Fruit fly (Drosophila melanogaster) whole organism, embryonic: ENCODE results near the gene CkIIalpha-i3.

Experiments used
- Aef1 ChIP-seq: fragments of 200-800 bp; sonication (Bioruptor generic); IDR thresholded peaks from 3 replicates; pipeline ENCODE4 v1.3.6; 2022; ENCODE audit warnings: missing biosample characterization, missing genetic modification characterization
- Atf3 ChIP-seq: fragments of 200-800 bp; sonication (Bioruptor generic); optimal IDR thresholded peaks from 3 replicates; lab custom pipeline; 2016; ENCODE audit warnings: missing biosample characterization, missing genetic modification characterization
- C15 ChIP-seq: fragments of 200-800 bp; sonication (Bioruptor generic); IDR thresholded peaks from 3 replicates; pipeline ENCODE4 v1.3.6; 2022; ENCODE audit warnings: missing biosample characterization, missing genetic modification characterization
- CG10267 ChIP-seq: fragments of 200-800 bp; sonication (Bioruptor generic); optimal IDR thresholded peaks from 2 replicates; lab custom pipeline; 2018; ENCODE audit warnings: missing biosample characterization, mild to moderate bottlenecking, missing genetic modification characterization, moderate library complexity
- CG11093 ChIP-seq: fragments of 200-800 bp; sonication (Bioruptor generic); IDR thresholded peaks from 3 replicates; pipeline ENCODE4 v1.3.6; 2022; ENCODE audit warnings: missing biosample characterization, missing genetic modification characterization
- CG11696 ChIP-seq: fragments of 200-800 bp; sonication (Bioruptor generic); IDR thresholded peaks from 2 replicates; pipeline ENCODE4 v1.3.6; 2022; ENCODE audit warnings: missing biosample characterization, missing genetic modification characterization
- CG11723 ChIP-seq: fragments of 200-800 bp; sonication (Bioruptor generic); optimal IDR thresholded peaks from 2 replicates; lab custom pipeline; 2017; ENCODE audit warnings: missing biosample characterization, mild to moderate bottlenecking, missing genetic modification characterization
- CG12391 ChIP-seq: fragments of 200-800 bp; sonication (Bioruptor generic); optimal IDR thresholded peaks from 3 replicates; lab custom pipeline; 2018; ENCODE audit warnings: missing biosample characterization, mild to moderate bottlenecking, missing genetic modification characterization, moderate library complexity
- CG13287 ChIP-seq: fragments of 200-800 bp; sonication (Bioruptor generic); IDR thresholded peaks from 2 replicates; pipeline ENCODE4 v1.3.6; 2022; ENCODE audit warnings: missing biosample characterization, missing genetic modification characterization; ENCODE audit not compliant: partially characterized antibody
- CG13894 ChIP-seq: fragments of 200-800 bp; sonication (Bioruptor generic); optimal IDR thresholded peaks from 3 replicates; lab custom pipeline; 2018; ENCODE audit warnings: missing biosample characterization, mild to moderate bottlenecking, missing genetic modification characterization, moderate library complexity
- CG14710 ChIP-seq: fragments of 200-800 bp; sonication (Bioruptor generic); optimal IDR thresholded peaks from 3 replicates; lab custom pipeline; 2019; ENCODE audit warnings: missing biosample characterization, mild to moderate bottlenecking, missing genetic modification characterization, moderate library complexity
- CG17361 ChIP-seq: fragments of 200-800 bp; sonication (Bioruptor generic); IDR thresholded peaks from 3 replicates; pipeline ENCODE4 v1.3.6; 2022; ENCODE audit warnings: missing biosample characterization, missing genetic modification characterization
- CG17829 ChIP-seq: fragments of 200-800 bp; optimal IDR thresholded peaks from 2 replicates; lab custom pipeline; 2019; ENCODE audit warnings: missing biosample characterization, mild to moderate bottlenecking, missing genetic modification characterization, moderate library complexity
- CG18262 ChIP-seq: fragments of 200-800 bp; optimal IDR thresholded peaks from 3 replicates; lab custom pipeline; 2019; ENCODE audit warnings: missing biosample characterization, mild to moderate bottlenecking, missing genetic modification characterization, moderate library complexity
- CG2116 ChIP-seq: fragments of 200-800 bp; sonication (Bioruptor generic); optimal IDR thresholded peaks from 3 replicates; lab custom pipeline; 2018; ENCODE audit warnings: missing biosample characterization, mild to moderate bottlenecking, missing genetic modification characterization
- CG30403 ChIP-seq: fragments of 200-800 bp; sonication (Bioruptor generic); optimal IDR thresholded peaks from 3 replicates; lab custom pipeline; 2016; ENCODE audit warnings: missing biosample characterization, missing genetic modification characterization
- CG3407 ChIP-seq: fragments of 200-800 bp; sonication (Bioruptor generic); optimal IDR thresholded peaks from 2 replicates; lab custom pipeline; 2018; ENCODE audit warnings: missing biosample characterization, mild to moderate bottlenecking, missing genetic modification characterization
- CG4360 ChIP-seq: fragments of 200-800 bp; sonication (Bioruptor generic); IDR thresholded peaks from 2 replicates; pipeline ENCODE4 v1.3.6; 2022; ENCODE audit warnings: missing biosample characterization, missing genetic modification characterization
- CG6791 ChIP-seq: fragments of 200-800 bp; sonication (Bioruptor generic); IDR thresholded peaks from 3 replicates; pipeline ENCODE4 v1.3.6; 2022; ENCODE audit warnings: missing biosample characterization, missing genetic modification characterization; ENCODE audit not compliant: partially characterized antibody
- CG7928 ChIP-seq: fragments of 200-800 bp; sonication (Bioruptor generic); optimal IDR thresholded peaks from 2 replicates; lab custom pipeline; 2017; ENCODE audit warnings: missing biosample characterization, mild to moderate bottlenecking, missing genetic modification characterization
- CG8290 ChIP-seq, 3 experiments: fragments of 200-800 bp; sonication (Bioruptor generic); optimal IDR thresholded peaks; 2 replicates each; lab custom pipeline; 2016 to 2019; ENCODE audit warnings: missing biosample characterization in 3 of 3, missing genetic modification characterization in 3 of 3, mild to moderate bottlenecking in 2 of 3, moderate library complexity in 1 of 3
- CoRest ChIP-seq: fragments of 200-800 bp; sonication (Bioruptor generic); optimal IDR thresholded peaks from 3 replicates; lab custom pipeline; 2018; ENCODE audit warnings: missing biosample characterization, mild to moderate bottlenecking, missing genetic modification characterization, moderate library complexity
- Deaf1 ChIP-seq: fragments of 200-800 bp; optimal IDR thresholded peaks from 3 replicates; lab custom pipeline; 2019; ENCODE audit warnings: missing biosample characterization, mild to moderate bottlenecking, missing genetic modification characterization, moderate library complexity
- Dp ChIP-seq: fragments of 200-800 bp; sonication (Bioruptor generic); optimal IDR thresholded peaks from 2 replicates; lab custom pipeline; 2018; ENCODE audit warnings: missing biosample characterization, mild to moderate bottlenecking, missing genetic modification characterization, moderate library complexity
- E2f2 ChIP-seq: fragments of 200-800 bp; sonication (Bioruptor generic); IDR thresholded peaks from 2 replicates; pipeline ENCODE4 v1.3.6; 2022; ENCODE audit warnings: missing biosample characterization, missing genetic modification characterization
- Fer1 ChIP-seq: fragments of 200-800 bp; sonication (Bioruptor generic); optimal IDR thresholded peaks from 2 replicates; lab custom pipeline; 2017; ENCODE audit warnings: missing biosample characterization, mild to moderate bottlenecking, missing genetic modification characterization
- Gug ChIP-seq: fragments of 200-800 bp; sonication (Bioruptor generic); IDR thresholded peaks from 4 replicates; pipeline ENCODE4 v1.3.6; 2022; ENCODE audit warnings: missing biosample characterization, missing genetic modification characterization
- Lhr ChIP-seq: fragments of 200-800 bp; sonication (Bioruptor generic); optimal IDR thresholded peaks from 3 replicates; lab custom pipeline; 2017; ENCODE audit warnings: mild to moderate bottlenecking, missing biosample characterization, missing genetic modification reagents, missing genetic modification characterization
- MBD-R2 ChIP-seq: fragments of 200-800 bp; sonication (Bioruptor generic); IDR thresholded peaks from 2 replicates; pipeline ENCODE4 v1.3.6; 2022; ENCODE audit warnings: missing biosample characterization, missing genetic modification characterization
- Opbp ChIP-seq: fragments of 200-800 bp; sonication (Bioruptor generic); IDR thresholded peaks from 3 replicates; pipeline ENCODE4 v1.3.6; 2022; ENCODE audit warnings: missing biosample characterization, missing genetic modification characterization; ENCODE audit not compliant: partially characterized antibody
- Pdp1 ChIP-seq, 2 experiments: fragments of 200-800 bp; sonication (Bioruptor generic); optimal IDR thresholded peaks; 3 replicates each; lab custom pipeline; 2016; ENCODE audit warnings: missing biosample characterization in 2 of 2, missing genetic modification characterization in 2 of 2, mild to moderate bottlenecking in 1 of 2, moderate library complexity in 1 of 2
- Scr ChIP-seq: fragments of 200-800 bp; sonication (Bioruptor generic); IDR thresholded peaks from 2 replicates; pipeline ENCODE4 v1.3.6; 2022; ENCODE audit warnings: missing biosample characterization, missing genetic modification characterization; ENCODE audit not compliant: partially characterized antibody
- Sin3A ChIP-seq: fragments of >200 bp; optimal IDR thresholded peaks from 2 replicates; lab custom pipeline; 2018
- Sry-δ ChIP-seq: fragments of 200-800 bp; sonication (Bioruptor generic); optimal IDR thresholded peaks from 2 replicates; lab custom pipeline; 2016; ENCODE audit warnings: missing biosample characterization, missing genetic modification characterization
- bigmax ChIP-seq: fragments of 200-800 bp; sonication (Bioruptor generic); optimal IDR thresholded peaks from 2 replicates; lab custom pipeline; 2018; ENCODE audit warnings: missing biosample characterization, mild to moderate bottlenecking, missing genetic modification characterization
- dpn ChIP-seq, 2 experiments: fragments of 200-800 bp; sonication (Bioruptor generic); optimal IDR thresholded peaks; 3 replicates each; lab custom pipeline; 2016; ENCODE audit warnings: missing biosample characterization in 2 of 2, missing genetic modification characterization in 2 of 2
- ems ChIP-seq: fragments of 200-800 bp; sonication (Bioruptor generic); optimal IDR thresholded peaks from 3 replicates; lab custom pipeline; 2016; ENCODE audit warnings: missing biosample characterization, missing genetic modification characterization
- ftz-f1 ChIP-seq: fragments of 200-800 bp; sonication (Bioruptor generic); optimal IDR thresholded peaks from 2 replicates; lab custom pipeline; 2016; ENCODE audit warnings: missing biosample characterization, missing genetic modification characterization
- gfzf ChIP-seq: fragments of 200-800 bp; sonication (Bioruptor generic); optimal IDR thresholded peaks from 2 replicates; lab custom pipeline; 2016; ENCODE audit warnings: missing biosample characterization, mild to moderate bottlenecking, missing genetic modification characterization, moderate library complexity
- grau ChIP-seq: fragments of 200-800 bp; optimal IDR thresholded peaks from 3 replicates; lab custom pipeline; 2019; ENCODE audit warnings: missing biosample characterization, mild to moderate bottlenecking, missing genetic modification characterization, moderate library complexity
- lola ChIP-seq, 3 experiments: fragments of >200 bp in 2 of 3; fragments of 200-800 bp in 1 of 3; sonication (Bioruptor generic) in 1 of 3; optimal IDR thresholded peaks; 2 replicates each; lab custom pipeline; 2017 to 2019; ENCODE audit warnings: missing biosample characterization in 3 of 3, missing genetic modification characterization in 3 of 3, mild to moderate bottlenecking in 1 of 3, moderate library complexity in 1 of 3
- nerfin-2 ChIP-seq: fragments of 200-800 bp; sonication (Bioruptor generic); IDR thresholded peaks from 2 replicates; pipeline ENCODE4 v1.3.6; 2022; ENCODE audit warnings: missing biosample characterization, missing genetic modification characterization; ENCODE audit not compliant: partially characterized antibody
- pnt ChIP-seq: fragments of 200-800 bp; sonication (Bioruptor generic); optimal IDR thresholded peaks from 3 replicates; lab custom pipeline; 2016; ENCODE audit warnings: missing biosample characterization, missing genetic modification characterization
- rib ChIP-seq: fragments of 200-800 bp; sonication (Bioruptor generic); IDR thresholded peaks from 2 replicates; pipeline ENCODE4 v1.3.6; 2022; ENCODE audit warnings: missing biosample characterization, missing genetic modification characterization
- scrt ChIP-seq: fragments of 200-800 bp; sonication (Bioruptor generic); optimal IDR thresholded peaks from 2 replicates; lab custom pipeline; 2018; ENCODE audit warnings: missing biosample characterization, mild to moderate bottlenecking, missing genetic modification characterization, moderate library complexity
- slbo ChIP-seq: fragments of 200-800 bp; sonication (Bioruptor generic); IDR thresholded peaks from 2 replicates; pipeline ENCODE4 v1.3.6; 2022; ENCODE audit warnings: missing biosample characterization, missing genetic modification characterization
- ssp ChIP-seq: fragments of 200-800 bp; sonication (Bioruptor generic); IDR thresholded peaks from 2 replicates; pipeline ENCODE4 v1.3.6; 2022; ENCODE audit warnings: missing biosample characterization, missing genetic modification characterization
- stwl ChIP-seq: fragments of 200-800 bp; sonication (Bioruptor generic); optimal IDR thresholded peaks from 3 replicates; lab custom pipeline; 2018; ENCODE audit warnings: missing biosample characterization, mild to moderate bottlenecking, missing genetic modification characterization, moderate library complexity
- tio ChIP-seq: fragments of 200-800 bp; sonication (Bioruptor generic); optimal IDR thresholded peaks from 2 replicates; lab custom pipeline; 2017; ENCODE audit warnings: missing biosample characterization, missing genetic modification characterization, inconsistent platforms

CkIIalpha-i3 gene

DNA sequence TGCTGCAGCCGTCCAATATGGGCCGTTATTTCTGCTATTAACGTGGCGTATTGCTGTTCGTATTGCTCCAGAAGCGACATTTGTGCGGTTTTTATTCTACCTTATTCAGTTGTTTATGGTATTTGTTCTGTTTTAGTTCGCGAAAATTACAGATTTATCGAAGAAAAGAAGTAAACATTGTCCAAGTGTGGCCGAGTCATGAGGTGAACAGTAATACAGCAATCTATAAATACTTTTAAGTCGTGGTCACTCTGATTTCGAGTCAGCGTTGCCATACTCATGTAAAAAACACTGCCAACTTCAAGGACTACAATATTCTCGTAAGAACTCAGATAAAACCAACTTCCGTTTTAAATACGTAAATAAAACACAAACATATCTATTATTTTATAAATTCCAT lies 17.7 kb downstream of the CkIIalpha-i3 start, which contains the start of gene Vti1a:
Gene Vti1a, minus strand, starts transcription at position 221 of the 400 bp plus-strand sequence.
- TF ChIP-seq Lhr (GFP tag; lab: Kevin White, UChicago) (peak; percentile 85), E2f2 (peak; percentile 46; the same call in 1 of the 2 replicates), CG11093 (GFP tag; lab: Robert Waterston, UW) (no peak), CG17361 (GFP tag; lab: Robert Waterston, UW) (0 out of 3 replicates have a peak, but pooled peaks have one; percentile 33), stwl (peak; percentile 98), Atf3 (GFP tag; lab: Kevin White, UChicago) (no peak), CG12391 (tag; lab: Kevin White, UChicago) (peak; percentile 16), CG11696 (GFP tag; lab: Robert Waterston, UW) (no peak), CG11723 (no peak), dpn (GFP tag; optimal IDR thresholded peaks at IDR 0.05; lab: Kevin White, UChicago) (no peak), nerfin-2 (GFP tag; lab: Robert Waterston, UW) (no peak), Sry-δ (peak; percentile 6), Pdp1 (GFP tag; optimal IDR thresholded peaks at IDR 0.05; lab: Kevin White, UChicago) (no peak), tio (no peak), ftz-f1 (GFP tag; lab: Kevin White, UChicago) (peak; percentile 82), ems (no peak), pnt (no peak), C15 (GFP tag; lab: Robert Waterston, UW) (no peak), CG13287 (peak; percentile 71), CG8290 (GFP tag; optimal IDR thresholded peaks at IDR 0.05; lab: Kevin White, UChicago) (peak; percentile 58), CG8290 (tag; optimal IDR thresholded peaks at IDR 0.05; lab: Kevin White, UChicago) (peak in 1 of 2 experiments; percentile 43), rib (GFP tag; lab: Robert Waterston, UW) (no peak), grau (tag; lab: Kevin White, UChicago) (peak; percentile 2), Aef1 (GFP tag; lab: Robert Waterston, UW) (no peak), Sin3A (peak; percentile 3), CG17829 (peak; percentile 34), lola (GFP tag; optimal IDR thresholded peaks at IDR 0.05; lab: Kevin White, UChicago) (peak in 1 of 3 experiments; percentile 0), CG2116 (GFP tag; lab: Kevin White, UChicago) (peak; percentile 47), slbo (no peak), Gug (GFP tag; lab: Robert Waterston, UW) (no peak), Fer1 (GFP tag; lab: Kevin White, UChicago) (no peak), CG14710 (peak; percentile 71), Scr (GFP tag; lab: Robert Waterston, UW) (peak; percentile 33; the same call in 1 of the 2 replicates), MBD-R2 (GFP tag; lab: Robert Waterston, UW) (peak; percentile 82), gfzf (GFP tag; lab: Kevin White, UChicago) (peak; percentile 90), ssp (no peak), CG7928 (GFP tag; lab: Kevin White, UChicago) (no peak), CG6791 (GFP tag; lab: Robert Waterston, UW) (peak; percentile 55; the same call in 2 of the 3 replicates), Opbp (peak; percentile 38; the same call in 1 of the 3 replicates), CG3407 (GFP tag; lab: Kevin White, UChicago) (no peak), CG30403 (GFP tag; lab: Kevin White, UChicago) (no peak), scrt (peak; percentile 12), Dp (GFP tag; lab: Kevin White, UChicago) (peak; percentile 57), Deaf1 (peak; percentile 9), CG18262 (peak; percentile 2), CG4360 (GFP tag; lab: Robert Waterston, UW) (0 out of 2 replicates have a peak, but pooled peaks have one; percentile 23), CG10267 (tag; lab: Kevin White, UChicago) (peak; percentile 38), bigmax (peak; percentile 34), CG13894 (tag; lab: Kevin White, UChicago) (peak; percentile 86), CoRest (tag; lab: Kevin White, UChicago) (peak; percentile 19)
